Fruit fly (Drosophila melanogaster) whole organism, embryonic: ENCODE data around the gene alpha-Est7.

Experiments
- Adf1 ChIP-seq: fragments of 200-800 bp; sonication (Bioruptor generic); IDR thresholded peaks from 2 replicates; pipeline ENCODE4 v1.3.6; 2022; ENCODE audit warnings: missing biosample characterization, missing genetic modification characterization
- CG10462 ChIP-seq: fragments of 200-800 bp; sonication (Bioruptor generic); optimal IDR thresholded peaks from 2 replicates; lab custom pipeline; 2016; ENCODE audit warnings: missing biosample characterization, missing genetic modification characterization
- CG10565 ChIP-seq: fragments of 200-800 bp; sonication (Bioruptor generic); optimal IDR thresholded peaks from 3 replicates; lab custom pipeline; 2016; ENCODE audit warnings: missing biosample characterization, mild to moderate bottlenecking, missing genetic modification characterization
- CG13296 ChIP-seq: fragments of 200-800 bp; sonication (Bioruptor generic); optimal IDR thresholded peaks from 3 replicates; lab custom pipeline; 2018; ENCODE audit warnings: missing biosample characterization, mild to moderate bottlenecking, missing genetic modification characterization
- CG13775 ChIP-seq: fragments of 200-800 bp; sonication (Bioruptor generic); optimal IDR thresholded peaks from 3 replicates; lab custom pipeline; 2017; ENCODE audit warnings: missing biosample characterization, mild to moderate bottlenecking, missing genetic modification characterization
- CG15514 ChIP-seq: fragments of 200-800 bp; sonication (Bioruptor generic); optimal IDR thresholded peaks from 3 replicates; lab custom pipeline; 2017; ENCODE audit warnings: missing biosample characterization, missing genetic modification characterization, mild to moderate bottlenecking, moderate library complexity, missing genetic modification reagents
- CG16813 ChIP-seq: fragments of 200-800 bp; sonication (Bioruptor generic); IDR thresholded peaks from 3 replicates; pipeline ENCODE4 v1.3.6; 2022; ENCODE audit warnings: missing biosample characterization, missing genetic modification characterization; ENCODE audit not compliant: partially characterized antibody
- CG2129 ChIP-seq: fragments of 200-800 bp; sonication (Bioruptor generic); IDR thresholded peaks from 2 replicates; pipeline ENCODE4 v1.3.6; 2022; ENCODE audit warnings: missing biosample characterization, missing genetic modification characterization; ENCODE audit not compliant: partially characterized antibody
- CG3281 ChIP-seq: fragments of 200-800 bp; sonication (Bioruptor generic); optimal IDR thresholded peaks from 3 replicates; lab custom pipeline; 2017; ENCODE audit warnings: missing biosample characterization, mild to moderate bottlenecking, missing genetic modification characterization
- CG33557 ChIP-seq: fragments of 200-800 bp; sonication (Bioruptor generic); optimal IDR thresholded peaks from 2 replicates; lab custom pipeline; 2019; ENCODE audit warnings: missing biosample characterization, mild to moderate bottlenecking, missing genetic modification characterization, moderate library complexity
- CG42726 ChIP-seq: fragments of 200-800 bp; sonication (Bioruptor generic); IDR thresholded peaks from 2 replicates; pipeline ENCODE4 v1.3.6; 2022; ENCODE audit warnings: missing biosample characterization, missing genetic modification characterization; ENCODE audit not compliant: partially characterized antibody
- CG4424 ChIP-seq: fragments of 200-800 bp; sonication (Bioruptor generic); optimal IDR thresholded peaks from 3 replicates; lab custom pipeline; 2016; ENCODE audit warnings: missing biosample characterization, missing genetic modification characterization
- CG6854 ChIP-seq: fragments of 200-800 bp; sonication (Bioruptor generic); optimal IDR thresholded peaks from 3 replicates; lab custom pipeline; 2017; ENCODE audit warnings: missing biosample characterization, mild to moderate bottlenecking, missing genetic modification characterization
- CG7357 ChIP-seq: fragments of 200-800 bp; sonication (Bioruptor generic); IDR thresholded peaks from 3 replicates; pipeline ENCODE4 v1.3.6; 2022; ENCODE audit warnings: missing biosample characterization, missing genetic modification characterization
- CG7987 ChIP-seq: fragments of 200-800 bp; sonication (Bioruptor generic); optimal IDR thresholded peaks from 2 replicates; lab custom pipeline; 2018; ENCODE audit warnings: missing biosample characterization, mild to moderate bottlenecking, missing genetic modification characterization, moderate library complexity
- CG8281 ChIP-seq: fragments of 200-800 bp; sonication (Bioruptor generic); optimal IDR thresholded peaks from 2 replicates; lab custom pipeline; 2018; ENCODE audit warnings: missing biosample characterization, mild to moderate bottlenecking, missing genetic modification characterization, moderate library complexity
- CG9817 ChIP-seq: fragments of 200-800 bp; sonication (Bioruptor generic); optimal IDR thresholded peaks from 2 replicates; lab custom pipeline; 2018; ENCODE audit warnings: missing biosample characterization, mild to moderate bottlenecking, missing genetic modification characterization, moderate library complexity
- CG9876 ChIP-seq: fragments of 200-800 bp; sonication (Bioruptor generic); optimal IDR thresholded peaks from 2 replicates; lab custom pipeline; 2016; ENCODE audit warnings: missing biosample characterization, missing genetic modification characterization
- CkIIα-i1 ChIP-seq: fragments of 200-800 bp; sonication (Bioruptor generic); IDR thresholded peaks from 2 replicates; pipeline ENCODE4 v1.3.6; 2022; ENCODE audit warnings: missing biosample characterization, missing genetic modification characterization
- CoRest ChIP-seq: fragments of 200-800 bp; sonication (Bioruptor generic); optimal IDR thresholded peaks from 3 replicates; lab custom pipeline; 2018; ENCODE audit warnings: missing biosample characterization, mild to moderate bottlenecking, missing genetic modification characterization, moderate library complexity
- Doc3 ChIP-seq: fragments of 200-800 bp; sonication (Bioruptor generic); IDR thresholded peaks from 3 replicates; pipeline ENCODE4 v1.3.6; 2022; ENCODE audit warnings: missing biosample characterization, missing genetic modification characterization; ENCODE audit not compliant: partially characterized antibody
- E2f1 ChIP-seq: fragments of 200-800 bp; sonication (Bioruptor generic); IDR thresholded peaks from 2 replicates; pipeline ENCODE4 v1.3.6; 2022; ENCODE audit warnings: missing biosample characterization, missing genetic modification characterization
- Hr3 ChIP-seq: fragments of 200-800 bp; sonication (Bioruptor generic); optimal IDR thresholded peaks from 3 replicates; lab custom pipeline; 2016; ENCODE audit warnings: missing biosample characterization, missing genetic modification characterization
- Hr51 ChIP-seq, 2 experiments: fragments of 200-800 bp; sonication (Bioruptor generic); optimal IDR thresholded peaks; 2 replicates in 1 of 2; 3 replicates in 1 of 2; lab custom pipeline; 2016 to 2018; ENCODE audit warnings: missing biosample characterization in 2 of 2, missing genetic modification characterization in 2 of 2, mild to moderate bottlenecking in 1 of 2, moderate library complexity in 1 of 2
- Hr78 ChIP-seq, 2 experiments: fragments of 200-800 bp in 1 of 2; fragments of >200 bp in 1 of 2; sonication (Bioruptor generic) in 1 of 2; optimal IDR thresholded peaks; 2 replicates each; lab custom pipeline; 2017 to 2019; ENCODE audit warnings: missing biosample characterization in 2 of 2, missing genetic modification characterization in 2 of 2, mild to moderate bottlenecking in 1 of 2, moderate library complexity in 1 of 2
- Mad ChIP-seq: fragments of 200-800 bp; sonication (Bioruptor generic); optimal IDR thresholded peaks from 2 replicates; lab custom pipeline; 2016; ENCODE audit warnings: missing biosample characterization, missing genetic modification characterization
- NfI ChIP-seq: fragments of 200-800 bp; sonication (Bioruptor generic); optimal IDR thresholded peaks from 3 replicates; lab custom pipeline; 2018; ENCODE audit warnings: missing biosample characterization, mild to moderate bottlenecking, missing genetic modification characterization, moderate library complexity
- PHDP ChIP-seq: fragments of 200-800 bp; sonication (Bioruptor generic); optimal IDR thresholded peaks from 3 replicates; lab custom pipeline; 2018; ENCODE audit warnings: missing biosample characterization, mild to moderate bottlenecking, missing genetic modification characterization, moderate library complexity
- Stat92E ChIP-seq, 3 experiments: fragments of >200 bp in 2 of 3; fragments of 200-800 bp in 1 of 3; sonication (Bioruptor generic) in 1 of 3; optimal IDR thresholded peaks; 2 replicates each; lab custom pipeline; 2017 to 2019; ENCODE audit warnings: missing biosample characterization in 3 of 3, missing genetic modification characterization in 3 of 3, mild to moderate bottlenecking in 1 of 3, moderate library complexity in 1 of 3
- Vsx1 ChIP-seq: fragments of 200-800 bp; sonication (Bioruptor generic); optimal IDR thresholded peaks from 2 replicates; lab custom pipeline; 2017; ENCODE audit warnings: missing biosample characterization, mild to moderate bottlenecking, missing genetic modification characterization, missing genetic modification reagents
- abd-A ChIP-seq: fragments of 200-800 bp; sonication (Bioruptor generic); optimal IDR thresholded peaks from 3 replicates; lab custom pipeline; 2019; ENCODE audit warnings: missing biosample characterization, mild to moderate bottlenecking, missing genetic modification characterization, moderate library complexity
- bcd ChIP-seq: fragments of 200-800 bp; sonication (Bioruptor generic); optimal IDR thresholded peaks from 2 replicates; lab custom pipeline; 2017; ENCODE audit warnings: missing biosample characterization, mild to moderate bottlenecking, missing genetic modification characterization
- bsh ChIP-seq, 2 experiments: fragments of 200-800 bp; sonication (Bioruptor generic); optimal IDR thresholded peaks; 2 replicates each; lab custom pipeline; 2017 to 2018; ENCODE audit warnings: mild to moderate bottlenecking in 2 of 2, missing biosample characterization in 2 of 2, missing genetic modification characterization in 2 of 2, moderate library complexity in 1 of 2
- btn ChIP-seq: fragments of 200-800 bp; sonication (Bioruptor generic); optimal IDR thresholded peaks from 2 replicates; lab custom pipeline; 2016; ENCODE audit warnings: missing biosample characterization, missing genetic modification characterization
- caup ChIP-seq: fragments of 200-800 bp; sonication (Bioruptor generic); optimal IDR thresholded peaks from 3 replicates; lab custom pipeline; 2017; ENCODE audit warnings: missing biosample characterization, mild to moderate bottlenecking, missing genetic modification characterization, moderate library complexity; ENCODE audit not compliant: severe bottlenecking
- chinmo ChIP-seq: fragments of 200-800 bp; sonication (Bioruptor generic); IDR thresholded peaks from 4 replicates; pipeline ENCODE4 v1.3.6; 2022; ENCODE audit warnings: missing biosample characterization, missing genetic modification characterization; ENCODE audit not compliant: partially characterized antibody
- corto ChIP-seq: fragments of 200-800 bp; sonication (Bioruptor generic); optimal IDR thresholded peaks from 2 replicates; lab custom pipeline; 2016; ENCODE audit warnings: missing biosample characterization, mild to moderate bottlenecking, missing genetic modification characterization, moderate library complexity
- en ChIP-seq: fragments of 200-800 bp; sonication (Bioruptor generic); optimal IDR thresholded peaks from 2 replicates; lab custom pipeline; 2016; ENCODE audit warnings: missing biosample characterization, missing genetic modification characterization
- exex ChIP-seq: fragments of 200-800 bp; sonication (Bioruptor generic); optimal IDR thresholded peaks from 4 replicates; lab custom pipeline; 2018; ENCODE audit warnings: missing biosample characterization, mild to moderate bottlenecking, missing genetic modification characterization, moderate library complexity
- fd96Cb ChIP-seq: fragments of 200-800 bp; sonication (Bioruptor generic); optimal IDR thresholded peaks from 2 replicates; lab custom pipeline; 2018; ENCODE audit warnings: missing biosample characterization, mild to moderate bottlenecking, missing genetic modification characterization, moderate library complexity
- gfzf ChIP-seq: fragments of 200-800 bp; sonication (Bioruptor generic); optimal IDR thresholded peaks from 2 replicates; lab custom pipeline; 2016; ENCODE audit warnings: missing biosample characterization, mild to moderate bottlenecking, missing genetic modification characterization, moderate library complexity
- hkb ChIP-seq, 2 experiments: fragments of 200-800 bp in 1 of 2; fragments of >200 bp in 1 of 2; sonication (Bioruptor generic) in 1 of 2; IDR thresholded peaks in 1 of 2; optimal IDR thresholded peaks in 1 of 2; 2 replicates each; pipeline versions ENCODE4 v1.3.6 to Lab custom; 2017 to 2022; ENCODE audit warnings: missing biosample characterization in 1 of 2, missing genetic modification characterization in 1 of 2
- jigr1 ChIP-seq: fragments of 200-800 bp; sonication (Bioruptor generic); IDR thresholded peaks from 3 replicates; pipeline ENCODE4 v1.3.6; 2022; ENCODE audit warnings: missing biosample characterization, missing genetic modification characterization
- kni ChIP-seq: fragments of 200-800 bp; sonication (Bioruptor generic); optimal IDR thresholded peaks from 3 replicates; lab custom pipeline; 2017; ENCODE audit warnings: mild to moderate bottlenecking, missing biosample characterization, missing genetic modification reagents, missing genetic modification characterization
- mirr ChIP-seq: fragments of 200-800 bp; sonication (Bioruptor generic); optimal IDR thresholded peaks from 3 replicates; lab custom pipeline; 2018; ENCODE audit warnings: missing biosample characterization, mild to moderate bottlenecking, missing genetic modification characterization
- sens ChIP-seq: fragments of 200-800 bp; sonication (Bioruptor generic); peaks from one replicate; lab custom pipeline; 2016; ENCODE audit warnings: missing biosample characterization, missing genetic modification characterization

alpha-Est7 gene

DNA sequence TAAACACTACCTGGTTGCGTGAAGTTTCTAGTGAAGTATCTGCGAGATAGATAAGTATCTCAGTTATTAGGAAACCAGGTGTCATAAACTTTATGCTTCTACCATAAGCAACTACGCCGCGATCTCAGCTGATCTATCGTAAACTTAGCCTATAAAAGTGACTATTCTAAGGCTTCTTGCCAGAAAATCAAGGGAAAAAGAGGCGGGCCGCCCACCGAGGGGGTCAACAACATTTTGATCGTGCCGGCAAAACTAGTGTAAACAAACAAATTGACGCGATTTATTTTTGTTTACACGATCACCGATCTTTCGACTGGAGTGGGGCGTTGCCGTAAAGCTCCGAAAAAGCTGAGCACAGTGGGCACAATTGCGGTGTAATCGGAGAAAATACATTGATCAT lies 607 bp upstream of the alpha-Est7 start (continued):
- TF ChIP-seq CG9876 (GFP tag; lab: Kevin White, UChicago): no peak
- TF ChIP-seq kni (GFP tag; lab: Kevin White, UChicago): no peak
- no peak for TF ChIP-seq fd96Cb (tag; lab: Kevin White, UChicago)
- TF ChIP-seq caup (GFP tag; lab: Kevin White, UChicago): no peak
- no peak for TF ChIP-seq CG7987 (GFP tag; lab: Kevin White, UChicago)
- TF ChIP-seq CG3281 (GFP tag; lab: Kevin White, UChicago): peak; percentile 66
- no peak for TF ChIP-seq gfzf (GFP tag; lab: Kevin White, UChicago)
- TF ChIP-seq CG10565 (GFP tag; lab: Kevin White, UChicago): no peak
- TF ChIP-seq CG9817: no peak
- no peak for TF ChIP-seq CG8281 (tag; lab: Kevin White, UChicago)
- TF ChIP-seq corto (GFP tag; lab: Kevin White, UChicago): no peak
- TF ChIP-seq Hr51 (GFP tag; optimal IDR thresholded peaks at IDR 0.05; lab: Kevin White, UChicago): no peak
- no peak for TF ChIP-seq Mad (GFP tag; lab: Kevin White, UChicago)
- TF ChIP-seq chinmo (GFP tag; lab: Robert Waterston, UW): 0 out of 4 replicates have a peak, but pooled peaks have one; percentile 11
- TF ChIP-seq E2f1 (GFP tag; lab: Robert Waterston, UW): no peak
- TF ChIP-seq CoRest (tag; lab: Kevin White, UChicago): no peak
- TF ChIP-seq btn: no peak

dm6 chr3R:7522266-7522955 lies 1.1 kb downstream of the alpha-Est7 start:
- TF ChIP-seq mirr (GFP tag; lab: Kevin White, UChicago): peak; percentile 44
- TF ChIP-seq Hr3 (GFP tag; lab: Kevin White, UChicago): no peak
- TF ChIP-seq CG7357 (GFP tag; lab: Robert Waterston, UW): no peak
- peak; percentile 12 for TF ChIP-seq CG33557
- TF ChIP-seq CG10462 (GFP tag; lab: Kevin White, UChicago): no peak
- no peak for TF ChIP-seq Vsx1 (GFP tag; lab: Kevin White, UChicago)
- no peak for TF ChIP-seq CG42726
- no peak for TF ChIP-seq Doc3 (GFP tag; lab: Robert Waterston, UW)
- TF ChIP-seq bcd: no peak
- no peak for TF ChIP-seq Stat92E (GFP tag; optimal IDR thresholded peaks at IDR 0.05; lab: Kevin White, UChicago)
- TF ChIP-seq CG4424 (GFP tag; lab: Kevin White, UChicago): no peak
- peak; percentile 4 for TF ChIP-seq PHDP (tag; lab: Kevin White, UChicago)
- no peak for TF ChIP-seq Adf1 (GFP tag; lab: Robert Waterston, UW)
- TF ChIP-seq CkIIα-i1 (GFP tag; lab: Robert Waterston, UW): no peak
- no peak for TF ChIP-seq jigr1 (GFP tag; lab: Robert Waterston, UW)
- no peak for TF ChIP-seq CG13296
- peak; percentile 52 for TF ChIP-seq abd-A (tag; lab: Kevin White, UChicago)
- TF ChIP-seq CG13775: no peak
- TF ChIP-seq exex: peak; percentile 52
- no peak for TF ChIP-seq hkb (optimal IDR thresholded peaks at IDR 0.05; lab: Kevin White, UChicago)
- no peak for TF ChIP-seq hkb (GFP tag; IDR thresholded peaks at IDR 0.05; lab: Robert Waterston, UW)
- no peak for TF ChIP-seq CG2129 (GFP tag; lab: Robert Waterston, UW)
- TF ChIP-seq CG6854 (GFP tag; lab: Kevin White, UChicago): no peak
- TF ChIP-seq Hr78 (GFP tag; optimal IDR thresholded peaks at IDR 0.05; lab: Kevin White, UChicago): no peak
- no peak for TF ChIP-seq NfI (GFP tag; lab: Kevin White, UChicago)
- no peak for TF ChIP-seq CG16813 (GFP tag; lab: Robert Waterston, UW)
- no peak for TF ChIP-seq CG15514 (GFP tag; lab: Kevin White, UChicago)
- no peak for TF ChIP-seq bsh (GFP tag; optimal IDR thresholded peaks at IDR 0.05; lab: Kevin White, UChicago)
- peak; percentile 67 for TF ChIP-seq sens (GFP tag; lab: Kevin White, UChicago)
- no peak for TF ChIP-seq en
